Worm (Caenorhabditis elegans): ENCODE results near the gene aip-1.

ce11 chrV:13986823-13987222 is 25.3 kb upstream of the aip-1 start:
- no peak for TF ChIP-seq pag-3 (tag; optimal IDR thresholded peaks at IDR 0.05; ENCODE audit: borderline replicate concordance, insufficient read depth)
- TF ChIP-seq F16B12.6 (tag; optimal IDR thresholded peaks at IDR 0.05), result no peak
- no peak for TF ChIP-seq fos-1 (tag; optimal IDR thresholded peaks at IDR 0.05)
- no peak for TF ChIP-seq jun-1 (tag; optimal IDR thresholded peaks at IDR 0.05)
- no peak for TF ChIP-seq nhr-20 (tag; optimal IDR thresholded peaks at IDR 0.05)
- no peak for TF ChIP-seq zag-1 (tag; optimal IDR thresholded peaks at IDR 0.05)
- no peak for TF ChIP-seq C04F5.9 (tag; optimal IDR thresholded peaks at IDR 0.05)
- no peak for TF ChIP-seq pqm-1 (tag; optimal IDR thresholded peaks at IDR 0.05)
- no peak for TF ChIP-seq lin-39 (tag; optimal IDR thresholded peaks at IDR 0.05)
- no peak for TF ChIP-seq nhr-85 (tag)
- no peak for TF ChIP-seq mep-1 (tag; optimal IDR thresholded peaks at IDR 0.05)
- TF ChIP-seq nhr-47 (tag; optimal IDR thresholded peaks at IDR 0.05), result no peak
- TF ChIP-seq ces-1 (GFP tag; optimal IDR thresholded peaks at IDR 0.05), result no peak
- TF ChIP-seq ama-1 (optimal IDR thresholded peaks at IDR 0.05), result no peak

All from whole organism, L1 larva.